Worm (Caenorhabditis elegans): ENCODE data around the gene K08B12.1.

- TF ChIP-seq nhr-11 (tag; optimal IDR thresholded peaks at IDR 0.05), result no peak
- TF ChIP-seq pha-4 (tag; optimal IDR thresholded peaks at IDR 0.05), result no peak
- TF ChIP-seq unc-3 (GFP tag; conservative IDR thresholded peaks at IDR 0.05), result peak; percentile 20; the same call in 1 of the 2 replicates
- peak; percentile 75 for TF ChIP-seq unc-3 (tag; optimal IDR thresholded peaks at IDR 0.05)
- TF ChIP-seq pqm-1 (tag; optimal IDR thresholded peaks at IDR 0.05), result peak; percentile 8
- peak; percentile 64 for TF ChIP-seq K09A11.1 (tag; optimal IDR thresholded peaks at IDR 0.05; ENCODE audit: insufficient read depth)
- no peak for TF ChIP-seq ceh-9 (tag; optimal IDR thresholded peaks at IDR 0.05)
- peak; percentile 81 for TF ChIP-seq rnt-1 (tag; optimal IDR thresholded peaks at IDR 0.05)
- TF ChIP-seq ama-1 (optimal IDR thresholded peaks at IDR 0.05), result peak; percentile 59
- peak; percentile 71 for TF ChIP-seq F13H6.1 (tag; optimal IDR thresholded peaks at IDR 0.05)
- no peak for TF ChIP-seq zip-5 (tag; optimal IDR thresholded peaks at IDR 0.05)
Measured at ce11 chrV:6224494-6224959, 34.6 kb upstream of the K08B12.1 start.
